Worm (Caenorhabditis elegans) whole organism, mixed stage, embryonic: ENCODE measurements around the gene npr-35.

Source experiments
- blmp-1 ChIP-seq: fragments of 150-350 bp; optimal IDR thresholded peaks from 2 replicates; lab custom pipeline; 2014; ENCODE audit warnings: missing biosample characterization, missing genetic modification characterization
- lin-13 ChIP-seq: fragments of 150-350 bp; optimal IDR thresholded peaks from 2 replicates; lab custom pipeline; 2014; ENCODE audit warnings: missing biosample characterization, missing genetic modification characterization
- mep-1 ChIP-seq: fragments of 150-350 bp; optimal IDR thresholded peaks from 2 replicates; lab custom pipeline; 2017; ENCODE audit warnings: missing biosample characterization, missing genetic modification reagents, missing genetic modification characterization, inconsistent platforms
- nhr-12 ChIP-seq: fragments of 150-350 bp; optimal IDR thresholded peaks from 2 replicates; lab custom pipeline; 2014; ENCODE audit warnings: missing biosample characterization, missing genetic modification characterization
- nhr-237 ChIP-seq: fragments of 150-350 bp; optimal IDR thresholded peaks from 2 replicates; lab custom pipeline; 2014; ENCODE audit warnings: missing biosample characterization, missing genetic modification characterization
- snpc-4 ChIP-seq: fragments of 150-350 bp; optimal IDR thresholded peaks from 2 replicates; lab custom pipeline; 2014; ENCODE audit warnings: missing biosample characterization, missing genetic modification characterization
- unc-62 ChIP-seq: fragments of 150-350 bp; optimal IDR thresholded peaks from 2 replicates; lab custom pipeline; 2014; ENCODE audit warnings: missing biosample characterization, missing genetic modification reagents, missing genetic modification characterization
- zip-8 ChIP-seq: fragments of 150-350 bp; optimal IDR thresholded peaks from 2 replicates; lab custom pipeline; 2014; ENCODE audit warnings: missing biosample characterization, missing genetic modification characterization
- ztf-11 ChIP-seq: fragments of 150-350 bp; optimal IDR thresholded peaks from 2 replicates; lab custom pipeline; 2014; ENCODE audit warnings: missing biosample characterization, missing genetic modification characterization

- no peak for TF ChIP-seq lin-13 (tag; lab: Kevin White, UChicago)
- no peak for TF ChIP-seq nhr-237 (tag; lab: Kevin White, UChicago)
- no peak for TF ChIP-seq blmp-1 (tag; lab: Kevin White, UChicago)
- TF ChIP-seq ztf-11 = no peak
- TF ChIP-seq nhr-12 (tag; lab: Kevin White, UChicago) = no peak
- no peak for TF ChIP-seq snpc-4 (tag; lab: Kevin White, UChicago)
- no peak for TF ChIP-seq unc-62 (GFP tag; lab: Kevin White, UChicago)
- no peak for TF ChIP-seq zip-8 (tag; lab: Kevin White, UChicago)
- TF ChIP-seq mep-1 (tag; lab: Kevin White, UChicago) = no peak
These were observed 32.1 kb downstream of the npr-35 start, which contains the start of gene swd-2.1 for ce11 chrIV:7775725-7776124.
